Worm (Caenorhabditis elegans) whole organism, L1 larva: ENCODE data around the gene Y54F10BM.6.

Experiments
- C16A3.4 ChIP-seq: fragments of 150-350 bp; optimal IDR thresholded peaks from 2 replicates; lab custom pipeline; 2014; ENCODE audit warnings: missing biosample characterization, missing genetic modification characterization
- F16B12.6 ChIP-seq: fragments of 150-350 bp; optimal IDR thresholded peaks from 2 replicates; lab custom pipeline; 2014; ENCODE audit warnings: missing biosample characterization, missing genetic modification characterization
- Y116A8C.19 ChIP-seq: sonication (generic microtip); optimal IDR thresholded peaks from 2 replicates; lab custom pipeline; 2016; ENCODE audit warnings: missing compliant biosample characterization, missing genetic modification characterization, borderline replicate concordance
- ceh-63 ChIP-seq: fragments of 200-800 bp; sonication (Bioruptor generic); optimal IDR thresholded peaks from 2 replicates; lab custom pipeline; 2018; ENCODE audit warnings: mild to moderate bottlenecking, missing genetic modification characterization, missing compliant biosample characterization
- ceh-8 ChIP-seq: fragments of 200-800 bp; sonication (Bioruptor generic); optimal IDR thresholded peaks from 2 replicates; lab custom pipeline; 2018; ENCODE audit warnings: mild to moderate bottlenecking, missing genetic modification characterization, moderate library complexity, missing compliant biosample characterization
- ceh-88 ChIP-seq: fragments of 200-800 bp; sonication (Bioruptor generic); IDR thresholded peaks from 2 replicates; pipeline ENCODE4 v1.3.6; 2022; ENCODE audit warnings: missing genetic modification characterization, missing compliant biosample characterization
- dpl-1 ChIP-seq, 3 experiments: fragments of 150-350 bp in 2 of 3; sonication (generic microtip) in 1 of 3; optimal IDR thresholded peaks; 2 replicates each; lab custom pipeline; 2014 to 2017; ENCODE audit warnings: missing biosample characterization in 3 of 3, missing genetic modification characterization in 3 of 3, missing genetic modification reagents in 3 of 3
- efl-1 ChIP-seq, 4 experiments: fragments of 150-350 bp; optimal IDR thresholded peaks in 3 of 4; peaks in 1 of 4; 1 replicate in 1 of 4; 2 replicates in 3 of 4; lab custom pipeline; 2014; ENCODE audit warnings: missing biosample characterization in 2 of 4, missing genetic modification characterization in 2 of 4, missing genetic modification reagents in 2 of 4
- egl-13 ChIP-seq: sonication (generic microtip); optimal IDR thresholded peaks from 2 replicates; lab custom pipeline; 2016; ENCODE audit warnings: missing genotype, missing genetic modification reagents, missing genetic modification characterization, missing compliant biosample characterization
- elt-2 ChIP-seq: sonication (generic microtip); optimal IDR thresholded peaks from 2 replicates; lab custom pipeline; 2016; ENCODE audit warnings: missing genetic modification characterization, mild to moderate bottlenecking, inconsistent platforms, missing compliant biosample characterization, missing genetic modification reagents
- elt-3 ChIP-seq, 6 experiments: fragments of 150-350 bp in 1 of 6; sonication (generic microtip); optimal IDR thresholded peaks; 2 replicates each; lab custom pipeline; 2017 to 2018; ENCODE audit warnings: missing biosample characterization in 6 of 6, missing genetic modification characterization in 6 of 6, inconsistent platforms in 1 of 6
- fkh-10 ChIP-seq: sonication (generic microtip); optimal IDR thresholded peaks from 2 replicates; lab custom pipeline; 2017; ENCODE audit warnings: missing biosample characterization, missing genetic modification reagents, missing genetic modification characterization
- fos-1 ChIP-seq: fragments of 150-350 bp; optimal IDR thresholded peaks from 2 replicates; lab custom pipeline; 2014; ENCODE audit warnings: missing biosample characterization, missing genetic modification characterization
- grh-1 ChIP-seq: fragments of 200-800 bp; sonication (Bioruptor generic); IDR thresholded peaks from 2 replicates; pipeline ENCODE4 v1.3.6; 2022; ENCODE audit warnings: missing genetic modification reagents, missing genetic modification characterization, missing compliant biosample characterization
- hpl-2 ChIP-seq: fragments of 150-350 bp; optimal IDR thresholded peaks from 2 replicates; lab custom pipeline; 2014; ENCODE audit warnings: missing biosample characterization, missing genetic modification reagents, missing genetic modification characterization
- isw-1 ChIP-seq: fragments of 200-800 bp; sonication (Bioruptor generic); IDR thresholded peaks from 2 replicates; pipeline ENCODE4 v1.3.6; 2022; ENCODE audit warnings: missing genetic modification characterization, missing compliant biosample characterization
- lin-13 ChIP-seq: fragments of 150-350 bp; optimal IDR thresholded peaks from 2 replicates; lab custom pipeline; 2014; ENCODE audit warnings: missing biosample characterization, missing genetic modification reagents, missing genetic modification characterization
- lin-14 ChIP-seq: fragments of 200-800 bp; sonication (Bioruptor generic); optimal IDR thresholded peaks from 2 replicates; lab custom pipeline; 2018; ENCODE audit warnings: mild to moderate bottlenecking, missing genetic modification characterization, moderate library complexity, missing compliant biosample characterization
- lir-3 ChIP-seq: sonication (generic microtip); optimal IDR thresholded peaks from 2 replicates; lab custom pipeline; 2016; ENCODE audit warnings: mild to moderate bottlenecking, missing genetic modification characterization, moderate library complexity, missing compliant biosample characterization; ENCODE audit not compliant: poor library complexity
- mab-9 ChIP-seq: fragments of 200-800 bp; sonication (Bioruptor generic); IDR thresholded peaks from 2 replicates; pipeline ENCODE4 v1.3.6; 2022; ENCODE audit warnings: missing genetic modification reagents, missing genetic modification characterization, missing compliant biosample characterization
- mep-1 ChIP-seq: fragments of 150-350 bp; optimal IDR thresholded peaks from 2 replicates; lab custom pipeline; 2014; ENCODE audit warnings: missing biosample characterization, missing genetic modification characterization
- nhr-12 ChIP-seq: sonication (generic microtip); optimal IDR thresholded peaks from 2 replicates; lab custom pipeline; 2017; ENCODE audit warnings: missing biosample characterization, missing genetic modification characterization
- nhr-28 ChIP-seq: fragments of 150-350 bp; optimal IDR thresholded peaks from 2 replicates; lab custom pipeline; 2014; ENCODE audit warnings: missing biosample characterization, missing genetic modification characterization
- nhr-71 ChIP-seq: sonication (generic microtip); optimal IDR thresholded peaks from 2 replicates; lab custom pipeline; 2016; ENCODE audit warnings: mild to moderate bottlenecking, missing genetic modification characterization, moderate library complexity, missing compliant biosample characterization
- nhr-85 ChIP-seq: sonication (generic microtip); peaks from one replicate; lab custom pipeline; 2016; ENCODE audit warnings: missing genetic modification characterization, inconsistent platforms, missing compliant biosample characterization
- nhr-90 ChIP-seq: sonication (generic microtip); optimal IDR thresholded peaks from 2 replicates; lab custom pipeline; 2016; ENCODE audit warnings: mild to moderate bottlenecking, missing genetic modification characterization, missing compliant biosample characterization; ENCODE audit not compliant: poor library complexity
- pax-3 ChIP-seq: fragments of 200-800 bp; sonication (Bioruptor generic); optimal IDR thresholded peaks from 2 replicates; lab custom pipeline; 2018; ENCODE audit warnings: mild to moderate bottlenecking, missing genetic modification characterization, moderate library complexity, missing compliant biosample characterization
- pqm-1 ChIP-seq: sonication (generic microtip); optimal IDR thresholded peaks from 3 replicates; lab custom pipeline; 2017; ENCODE audit warnings: missing biosample characterization, missing genetic modification characterization
- snu-23 ChIP-seq: sonication (generic microtip); optimal IDR thresholded peaks from 2 replicates; lab custom pipeline; 2016; ENCODE audit warnings: missing genetic modification characterization, missing compliant biosample characterization
- sox-4 ChIP-seq: sonication (generic microtip); optimal IDR thresholded peaks from 2 replicates; lab custom pipeline; 2016; ENCODE audit warnings: missing genetic modification characterization, missing compliant biosample characterization
- sup-37 ChIP-seq: fragments of 200-800 bp; sonication (Bioruptor generic); optimal IDR thresholded peaks from 2 replicates; lab custom pipeline; 2018; ENCODE audit warnings: mild to moderate bottlenecking, missing genetic modification characterization, missing compliant biosample characterization
- swsn-7 ChIP-seq: sonication (generic microtip); optimal IDR thresholded peaks from 2 replicates; lab custom pipeline; 2016; ENCODE audit warnings: missing genetic modification characterization, missing compliant biosample characterization
- unc-98 ChIP-seq: fragments of 200-800 bp; sonication (Bioruptor generic); IDR thresholded peaks from 2 replicates; pipeline ENCODE4 v1.3.6; 2022; ENCODE audit warnings: missing genetic modification characterization, missing compliant biosample characterization

Gene Y54F10BM.6

ce11 chrIII:2262942-2263341, at the start of gene Y54F10BM.6:
Gene Y54F10BM.6, plus strand, starts transcription at chrIII:2263242.
- no peak for TF ChIP-seq hpl-2
- no peak for TF ChIP-seq efl-1 (optimal IDR thresholded peaks at IDR 0.05; lab: Kevin White, UChicago)
- peak in 1 of 2 experiments; percentile 72 for TF ChIP-seq efl-1 (GFP tag; optimal IDR thresholded peaks at IDR 0.05 in 1 of 2; lab: Kevin White, UChicago)
- TF ChIP-seq, all 84 proteins: peak for 1

- TF ChIP-seq Y116A8C.19 (tag; lab: Kevin White, UChicago) (no peak), lir-3 (tag; lab: Kevin White, UChicago) (no peak), lin-14 (GFP tag; lab: Kevin White, UChicago) (no peak), dpl-1 (GFP tag; optimal IDR thresholded peaks at IDR 0.05; lab: Kevin White, UChicago) (no peak), pax-3 (no peak), F16B12.6 (tag; lab: Kevin White, UChicago) (no peak), grh-1 (GFP tag; lab: Robert Waterston, UW) (no peak), lin-13 (GFP tag; lab: Kevin White, UChicago) (no peak), fkh-10 (GFP tag; lab: Kevin White, UChicago) (no peak), swsn-7 (tag; lab: Kevin White, UChicago) (no peak), pqm-1 (tag; lab: Kevin White, UChicago) (no peak), mep-1 (tag; lab: Kevin White, UChicago) (no peak), elt-3 (tag; optimal IDR thresholded peaks at IDR 0.05; lab: Kevin White, UChicago) (no peak), nhr-90 (tag; lab: Kevin White, UChicago) (no peak), sup-37 (GFP tag; lab: Kevin White, UChicago) (no peak), ceh-63 (GFP tag; lab: Kevin White, UChicago) (no peak), nhr-12 (no peak), ceh-8 (no peak), elt-2 (tag; lab: Kevin White, UChicago) (no peak)
- TF ChIP-seq, all 84 proteins: peak for 0
These were observed 43.6 kb upstream of the Y54F10BM.6 start, which contains the start of gene fbxa-12 for ce11 chrIII:2219408-2219807. Gene fbxa-12, plus strand, starts transcription at chrIII:2219708.

DNA sequence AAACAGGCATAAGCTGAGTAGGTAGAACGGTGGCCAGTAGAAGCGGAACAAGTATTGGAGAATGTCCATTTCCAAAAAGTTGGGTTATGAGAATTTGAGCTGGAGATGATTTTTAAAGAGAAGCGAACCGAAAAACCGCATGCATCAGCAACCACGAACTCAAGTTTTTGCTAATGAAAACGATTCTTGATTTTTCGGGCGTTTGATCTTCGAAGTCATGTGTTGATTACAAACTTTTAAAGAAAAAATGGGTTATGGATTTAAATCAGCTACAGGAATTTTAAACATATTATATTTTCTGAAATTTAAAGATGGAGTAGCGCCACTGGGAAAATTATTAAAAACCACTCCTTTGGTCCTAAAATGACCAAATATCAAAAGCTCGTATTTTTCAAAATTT, 39.1 kb upstream of the Y54F10BM.6 start, which contains the start of gene srd-65:
Gene srd-65, minus strand, starts transcription at position 101 of the 400 bp plus-strand sequence.
- TF ChIP-seq nhr-85 (tag; lab: Kevin White, UChicago) (peak; percentile 27), mab-9 (GFP tag; lab: Robert Waterston, UW) (no peak), C16A3.4 (tag; lab: Kevin White, UChicago) (no peak), sox-4 (tag; lab: Kevin White, UChicago) (no peak), unc-98 (GFP tag; lab: Robert Waterston, UW) (no peak), nhr-28 (tag; lab: Kevin White, UChicago) (no peak), isw-1 (no peak)

DNA sequence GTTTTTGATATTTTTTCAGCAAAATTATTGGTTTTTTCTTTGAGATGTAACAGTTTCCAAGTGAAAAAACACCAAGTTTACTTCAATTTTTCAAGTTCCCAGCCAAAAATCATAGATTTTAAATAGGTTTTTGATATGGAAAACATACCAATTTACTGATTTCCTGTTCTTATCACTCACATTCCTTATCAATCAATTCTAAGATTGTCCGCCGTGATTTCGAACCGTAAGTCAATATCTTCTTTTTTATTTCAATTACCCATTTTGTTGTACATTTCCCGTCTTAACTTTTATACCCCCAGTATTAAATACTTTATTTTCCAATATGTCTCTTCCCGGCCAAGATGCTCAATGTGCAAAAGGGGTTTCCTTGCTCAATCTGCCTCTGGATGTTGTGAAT, 38.6 kb upstream of the Y54F10BM.6 start, which contains the start of gene fbxa-38:
Gene fbxa-38, plus strand, starts transcription at position 195 of the 400 bp plus-strand sequence.
- TF ChIP-seq snu-23 (GFP tag; lab: Kevin White, UChicago), result no peak
- peak in 4 of 6 experiments; percentile 24 to 88 (median 84) for TF ChIP-seq elt-3 (tag; optimal IDR thresholded peaks at IDR 0.05; lab: Kevin White, UChicago)

ce11 chrIII:2227407-2227806, 35.6 kb upstream of the Y54F10BM.6 start, which contains the start of gene fbxa-62:
Gene fbxa-62, plus strand, starts transcription at chrIII:2227707.
- TF ChIP-seq ceh-88 (GFP tag; lab: Robert Waterston, UW) (no peak), egl-13 (tag; lab: Kevin White, UChicago) (no peak), fos-1 (no peak), lir-3 (tag; lab: Kevin White, UChicago) (no peak), nhr-71 (no peak), nhr-90 (tag; lab: Kevin White, UChicago) (no peak), nhr-12 (no peak)
- TF ChIP-seq, all 84 proteins: peak for 0
